Worm (Caenorhabditis elegans) whole organism, young adult: ENCODE data around the gene gst-6.
A peak's percentile ranks its signal among the peaks of the same experiment; 100 is the strongest.

Experiments used
- B0261.1 ChIP-seq: sonication (generic microtip); optimal IDR thresholded peaks from 2 replicates; lab custom pipeline; 2016; ENCODE audit warnings: mild to moderate bottlenecking, missing genetic modification characterization, moderate library complexity, missing compliant biosample characterization
- C06A6.2 ChIP-seq: fragments of 200-800 bp; sonication (Bioruptor generic); conservative IDR thresholded peaks from 2 replicates; pipeline ENCODE4 v1.3.6; 2022; ENCODE audit warnings: missing genetic modification characterization, missing compliant biosample characterization
- F10E7.11 ChIP-seq: sonication (generic microtip); optimal IDR thresholded peaks from 2 replicates; lab custom pipeline; 2017; ENCODE audit warnings: mild to moderate bottlenecking, missing genetic modification characterization, moderate library complexity, missing compliant biosample characterization
- F22D6.2 ChIP-seq: sonication (generic microtip); optimal IDR thresholded peaks from 2 replicates; lab custom pipeline; 2016; ENCODE audit warnings: mild to moderate bottlenecking, missing genetic modification characterization, missing compliant biosample characterization
- F33H1.4 ChIP-seq: fragments of 200-800 bp; sonication (Bioruptor generic); IDR thresholded peaks from 2 replicates; pipeline ENCODE4 v1.3.6; 2022; ENCODE audit warnings: missing genetic modification reagents, missing genetic modification characterization, missing compliant biosample characterization
- F37B4.10 ChIP-seq: fragments of 200-800 bp; sonication (Bioruptor generic); IDR thresholded peaks from 2 replicates; pipeline ENCODE4 v1.3.6; 2022; ENCODE audit warnings: missing genetic modification characterization, missing compliant biosample characterization
- F39B2.1 ChIP-seq: fragments of 200-800 bp; sonication (Bioruptor generic); IDR thresholded peaks from 2 replicates; pipeline ENCODE4 v1.3.6; 2022; ENCODE audit warnings: missing genetic modification reagents, missing genetic modification characterization, missing compliant biosample characterization
- K11D2.4 ChIP-seq: fragments of 200-800 bp; sonication (Bioruptor generic); IDR thresholded peaks from 2 replicates; pipeline ENCODE4 v1.3.6; 2022; ENCODE audit warnings: missing genetic modification reagents, missing genetic modification characterization, missing compliant biosample characterization
- T26A5.8 ChIP-seq: sonication (generic microtip); optimal IDR thresholded peaks from 2 replicates; lab custom pipeline; 2016; ENCODE audit warnings: missing genetic modification characterization, missing compliant biosample characterization
- Y53F4B.3 ChIP-seq: fragments of 200-800 bp; sonication (Bioruptor generic); IDR thresholded peaks from 2 replicates; pipeline ENCODE4 v1.3.6; 2022; ENCODE audit warnings: missing genetic modification reagents, missing genetic modification characterization, missing compliant biosample characterization
- Y56A3A.18 ChIP-seq: fragments of 200-800 bp; sonication (Bioruptor generic); IDR thresholded peaks from 2 replicates; pipeline ENCODE4 v1.3.6; 2022; ENCODE audit warnings: missing genetic modification reagents, missing genetic modification characterization, missing compliant biosample characterization
- athp-1 ChIP-seq: sonication (generic microtip); optimal IDR thresholded peaks from 2 replicates; lab custom pipeline; 2017; ENCODE audit warnings: mild to moderate bottlenecking, missing genetic modification characterization, missing compliant biosample characterization
- attf-6 ChIP-seq: fragments of 200-800 bp; sonication (Bioruptor generic); IDR thresholded peaks from 2 replicates; pipeline ENCODE4 v1.3.6; 2022; ENCODE audit warnings: missing genetic modification reagents, missing genetic modification characterization, missing compliant biosample characterization
- bed-1 ChIP-seq: fragments of 200-800 bp; sonication (Bioruptor generic); IDR thresholded peaks from 2 replicates; pipeline ENCODE4 v1.3.6; 2022; ENCODE audit warnings: missing genetic modification reagents, missing genetic modification characterization, missing compliant biosample characterization
- cebp-2 ChIP-seq: fragments of 200-800 bp; sonication (Bioruptor generic); IDR thresholded peaks from 2 replicates; pipeline ENCODE4 v1.3.6; 2022; ENCODE audit warnings: missing genetic modification characterization, missing compliant biosample characterization
- ceh-58 ChIP-seq: fragments of 200-800 bp; sonication (Bioruptor generic); IDR thresholded peaks from 2 replicates; pipeline ENCODE4 v1.3.6; 2022; ENCODE audit warnings: missing genetic modification characterization, missing compliant biosample characterization
- ceh-91 ChIP-seq: fragments of 200-800 bp; sonication (Bioruptor generic); IDR thresholded peaks from 2 replicates; pipeline ENCODE4 v1.3.6; 2022; ENCODE audit warnings: missing genetic modification reagents, missing genetic modification characterization, missing compliant biosample characterization
- die-1 ChIP-seq: sonication (generic microtip); optimal IDR thresholded peaks from 2 replicates; lab custom pipeline; 2016; ENCODE audit warnings: missing genotype, mild to moderate bottlenecking, missing genetic modification characterization, missing compliant biosample characterization
- dox-1 ChIP-seq: fragments of 200-800 bp; sonication (Bioruptor generic); IDR thresholded peaks from 2 replicates; pipeline ENCODE4 v1.3.6; 2022; ENCODE audit warnings: missing genetic modification reagents, missing genetic modification characterization, missing compliant biosample characterization
- efl-1 ChIP-seq: fragments of 150-350 bp; optimal IDR thresholded peaks from 2 replicates; lab custom pipeline; 2014; ENCODE audit warnings: missing biosample characterization, missing genetic modification reagents, missing genetic modification characterization
- egl-18 ChIP-seq: fragments of 200-800 bp; sonication (Bioruptor generic); IDR thresholded peaks from 2 replicates; pipeline ENCODE4 v1.3.6; 2022; ENCODE audit warnings: missing genetic modification reagents, missing genetic modification characterization, missing compliant biosample characterization
- egl-44 ChIP-seq: fragments of 200-800 bp; sonication (Bioruptor generic); IDR thresholded peaks from 2 replicates; pipeline ENCODE4 v1.3.6; 2022; ENCODE audit warnings: missing genetic modification reagents, missing genetic modification characterization, missing compliant biosample characterization
- egrh-3 ChIP-seq: fragments of 200-800 bp; sonication (Bioruptor generic); IDR thresholded peaks from 2 replicates; pipeline ENCODE4 v1.3.6; 2022; ENCODE audit warnings: missing genetic modification reagents, missing genetic modification characterization, missing compliant biosample characterization
- ekl-4 ChIP-seq: fragments of 200-800 bp; sonication (Bioruptor generic); IDR thresholded peaks from 2 replicates; pipeline ENCODE4 v1.3.6; 2022; ENCODE audit warnings: missing genetic modification reagents, missing genetic modification characterization, missing compliant biosample characterization
- ets-4 ChIP-seq: fragments of 200-800 bp; sonication (Bioruptor generic); optimal IDR thresholded peaks from 2 replicates; lab custom pipeline; 2018; ENCODE audit warnings: mild to moderate bottlenecking, missing genetic modification characterization, missing compliant biosample characterization
- him-1 ChIP-seq: sonication (generic microtip); optimal IDR thresholded peaks from 2 replicates; lab custom pipeline; 2016; ENCODE audit warnings: missing genotype, missing genetic modification reagents, missing genetic modification characterization, missing compliant biosample characterization
- hlh-26 ChIP-seq: fragments of 200-800 bp; sonication (Bioruptor generic); conservative IDR thresholded peaks from 2 replicates; pipeline ENCODE4 v1.3.6; 2022; ENCODE audit warnings: missing genetic modification reagents, missing genetic modification characterization, missing compliant biosample characterization
- hmg-1.2 ChIP-seq: fragments of 200-800 bp; sonication (Bioruptor generic); IDR thresholded peaks from 2 replicates; pipeline ENCODE4 v1.3.6; 2022; ENCODE audit warnings: missing genetic modification reagents, missing genetic modification characterization, missing compliant biosample characterization
- hsf-1 ChIP-seq: fragments of 200-800 bp; sonication (Bioruptor generic); IDR thresholded peaks from 2 replicates; pipeline ENCODE4 v1.3.6; 2022; ENCODE audit warnings: missing genetic modification reagents, missing genetic modification characterization, missing compliant biosample characterization
- lin-26 ChIP-seq: fragments of 200-800 bp; sonication (Bioruptor generic); IDR thresholded peaks from 2 replicates; pipeline ENCODE4 v1.3.6; 2022; ENCODE audit warnings: missing genetic modification reagents, missing genetic modification characterization, missing compliant biosample characterization
- madf-10 ChIP-seq: sonication (generic microtip); optimal IDR thresholded peaks from 2 replicates; lab custom pipeline; 2016; ENCODE audit warnings: mild to moderate bottlenecking, missing genetic modification characterization, missing compliant biosample characterization
- nfya-2 ChIP-seq: fragments of 200-800 bp; sonication (Bioruptor generic); IDR thresholded peaks from 2 replicates; pipeline ENCODE4 v1.3.6; 2022; ENCODE audit warnings: missing genetic modification reagents, missing genetic modification characterization, missing compliant biosample characterization
- pha-4 ChIP-seq: fragments of 150-350 bp; sonication (generic microtip); optimal IDR thresholded peaks from 2 replicates; lab custom pipeline; 2014; ENCODE audit warnings: missing biosample characterization, missing genetic modification reagents, missing genetic modification characterization
- repo-1 ChIP-seq: sonication (generic microtip); optimal IDR thresholded peaks from 2 replicates; lab custom pipeline; 2017; ENCODE audit warnings: mild to moderate bottlenecking, missing genetic modification characterization, missing compliant biosample characterization
- rpc-1 ChIP-seq, 2 experiments: fragments of 150-350 bp in 1 of 2; sonication (generic microtip) in 1 of 2; optimal IDR thresholded peaks; 2 replicates each; lab custom pipeline; 2014 to 2018; ENCODE audit warnings: missing biosample characterization in 1 of 2, missing genetic modification characterization in 1 of 2, missing genetic modification reagents in 1 of 2, missing genotype in 1 of 2
- snpc-1.3 ChIP-seq: sonication (generic microtip); optimal IDR thresholded peaks from 2 replicates; lab custom pipeline; 2017; ENCODE audit warnings: missing genetic modification characterization, mild to moderate bottlenecking, missing compliant biosample characterization, antibody characterized with exemption, moderate library complexity, missing genotype, missing genetic modification reagents; ENCODE audit not compliant: insufficient read depth
- tbx-9 ChIP-seq: sonication (generic microtip); optimal IDR thresholded peaks from 2 replicates; lab custom pipeline; 2016; ENCODE audit warnings: borderline replicate concordance, missing genetic modification characterization, inconsistent platforms, missing compliant biosample characterization
- zfh-2 ChIP-seq: fragments of 200-800 bp; sonication (Bioruptor generic); conservative IDR thresholded peaks from 2 replicates; pipeline ENCODE4 v1.3.6; 2022; ENCODE audit warnings: missing genetic modification reagents, missing genetic modification characterization, missing compliant biosample characterization
- ztf-26 ChIP-seq: sonication (generic microtip); optimal IDR thresholded peaks from 2 replicates; lab custom pipeline; 2017; ENCODE audit warnings: missing genetic modification characterization, missing compliant biosample characterization
- ztf-3 ChIP-seq: fragments of 200-800 bp; sonication (Bioruptor generic); optimal IDR thresholded peaks from 2 replicates; lab custom pipeline; 2018; ENCODE audit warnings: mild to moderate bottlenecking, missing genetic modification characterization, missing compliant biosample characterization
- ztf-6 ChIP-seq: fragments of 200-800 bp; sonication (Bioruptor generic); IDR thresholded peaks from 2 replicates; pipeline ENCODE4 v1.3.6; 2022; ENCODE audit warnings: missing genetic modification reagents, missing genetic modification characterization, missing compliant biosample characterization

gst-6 gene

ce11 chrII:4866045-4866444, 13.6 kb upstream of the gst-6 start:
- TF ChIP-seq F10E7.11 (tag; lab: Kevin White, UChicago) (no peak), ztf-3 (no peak), rpc-1 (optimal IDR thresholded peaks at IDR 0.05; lab: Kevin White, UChicago) (no peak), rpc-1 (tag; optimal IDR thresholded peaks at IDR 0.05; lab: Kevin White, UChicago) (no peak)

- TF ChIP-seq zfh-2 (GFP tag; lab: Robert Waterston, UW) (peak; percentile 77), egrh-3 (peak; percentile 91), egl-44 (GFP tag; lab: Robert Waterston, UW) (0 out of 2 replicates have a peak, but pooled peaks have one; percentile 7), ceh-58 (0 out of 2 replicates have a peak, but pooled peaks have one; percentile 11), dox-1 (GFP tag; lab: Robert Waterston, UW) (0 out of 2 replicates have a peak, but pooled peaks have one; percentile 33)
- TF ChIP-seq, all 124 proteins: peak for 5; not testable (repeated sequence) for 119
Measured at ce11 chrII:4866819-4867218, 12.9 kb upstream of the gst-6 start.

DNA sequence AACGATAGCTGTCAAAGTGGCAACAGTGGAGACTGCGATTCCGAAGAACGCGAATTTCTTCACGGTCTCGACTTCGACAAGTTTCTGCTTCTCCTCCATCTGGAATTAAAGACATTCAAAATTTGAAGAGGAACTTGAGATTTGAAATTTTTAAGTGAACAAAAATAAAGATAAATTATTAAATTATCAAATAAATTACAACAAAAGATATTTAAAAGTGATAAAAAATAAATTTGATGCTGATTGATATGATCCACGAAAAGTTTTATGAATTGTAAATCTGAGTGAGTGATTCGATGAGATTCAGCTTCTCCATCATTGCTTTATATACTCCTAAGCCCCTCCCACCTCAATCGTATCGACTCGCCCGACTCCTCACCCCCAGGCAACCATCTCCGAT, 12.2 kb upstream of the gst-6 start, which contains the start of gene col-17:
TSS of gene col-17 (minus strand) at position 101 of the 400 bp plus-strand sequence.
- TF ChIP-seq hmg-1.2 (GFP tag; lab: Robert Waterston, UW), result no peak
- TF ChIP-seq egl-44 (GFP tag; lab: Robert Waterston, UW), result no peak
- TF ChIP-seq efl-1 (GFP tag; lab: Kevin White, UChicago), result no peak
- TF ChIP-seq ets-4 (GFP tag; lab: Kevin White, UChicago), result no peak
- no peak for TF ChIP-seq athp-1 (tag; lab: Kevin White, UChicago)
- TF ChIP-seq bed-1 (GFP tag; lab: Robert Waterston, UW), result no peak
- no peak for TF ChIP-seq Y53F4B.3 (GFP tag; lab: Robert Waterston, UW)
- no peak for TF ChIP-seq ekl-4 (GFP tag; lab: Robert Waterston, UW)
- TF ChIP-seq T26A5.8 (tag; lab: Kevin White, UChicago), result no peak
- no peak for TF ChIP-seq pha-4
- no peak for TF ChIP-seq K11D2.4
- no peak for TF ChIP-seq ztf-6
- TF ChIP-seq snpc-1.3, result no peak
- no peak for TF ChIP-seq nfya-2 (GFP tag; lab: Robert Waterston, UW)
- no peak for TF ChIP-seq attf-6 (GFP tag; lab: Robert Waterston, UW)
- TF ChIP-seq madf-10 (tag; lab: Kevin White, UChicago), result no peak
- no peak for TF ChIP-seq lin-26 (GFP tag; lab: Robert Waterston, UW)
- no peak for TF ChIP-seq die-1

DNA sequence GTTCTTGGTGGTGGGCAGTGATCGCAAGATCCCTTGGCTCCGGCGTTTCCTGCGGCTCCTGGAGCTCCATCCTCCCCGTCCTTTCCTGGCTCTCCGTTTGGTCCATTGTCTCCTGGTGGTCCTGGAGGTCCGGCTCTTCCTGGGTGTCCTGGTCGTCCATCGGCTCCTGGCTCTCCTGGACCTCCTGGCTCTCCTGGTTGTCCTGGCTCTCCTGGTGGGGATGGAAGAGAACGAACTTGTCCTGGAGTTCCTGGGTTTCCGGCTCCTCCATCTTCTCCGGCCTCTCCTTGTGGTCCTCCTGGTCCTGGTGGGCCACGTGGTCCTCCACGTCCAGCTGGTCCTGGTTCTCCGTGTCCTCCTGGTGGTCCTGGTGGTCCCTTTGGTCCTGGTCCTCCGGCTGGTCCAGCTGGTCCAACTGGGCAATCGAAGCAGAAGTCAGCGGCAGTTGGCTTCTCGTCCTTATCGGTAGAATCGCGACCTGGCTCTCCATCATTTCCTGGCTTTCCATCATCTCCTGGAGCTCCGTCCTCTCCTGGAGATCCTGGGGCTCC, 9.8 kb upstream of the gst-6 start:
- TF ChIP-seq egrh-3 (peak; percentile 89), lin-26 (GFP tag; lab: Robert Waterston, UW) (0 out of 2 replicates have a peak, but pooled peaks have one; percentile 32), ztf-26 (tag; lab: Kevin White, UChicago) (peak; percentile 1), K11D2.4 (0 out of 2 replicates have a peak, but pooled peaks have one; percentile 46), efl-1 (GFP tag; lab: Kevin White, UChicago) (no peak), zfh-2 (GFP tag; lab: Robert Waterston, UW) (peak; percentile 93), rpc-1 (optimal IDR thresholded peaks at IDR 0.05; lab: Kevin White, UChicago) (no peak), rpc-1 (tag; optimal IDR thresholded peaks at IDR 0.05; lab: Kevin White, UChicago) (no peak), F37B4.10 (GFP tag; lab: Robert Waterston, UW) (no peak), F33H1.4 (GFP tag; lab: Robert Waterston, UW) (no peak), hlh-26 (0 out of 2 replicates have a peak, but pooled peaks have one; percentile 11)

ce11 chrII:4870691-4871090, 9.0 kb upstream of the gst-6 start, which contains the start of gene col-20:
Gene col-20, minus strand, starts transcription at chrII:4870791.
- TF ChIP-seq cebp-2 (GFP tag; lab: Robert Waterston, UW) (no peak), ztf-3 (no peak), dox-1 (GFP tag; lab: Robert Waterston, UW) (no peak), egl-18 (no peak), ceh-91 (GFP tag; lab: Robert Waterston, UW) (no peak), B0261.1 (no peak), zfh-2 (GFP tag; lab: Robert Waterston, UW) (no peak), him-1 (no peak), ekl-4 (GFP tag; lab: Robert Waterston, UW) (no peak), pha-4 (no peak), C06A6.2 (GFP tag; lab: Robert Waterston, UW) (no peak), Y56A3A.18 (no peak), repo-1 (tag; lab: Kevin White, UChicago) (no peak), hsf-1 (GFP tag; lab: Robert Waterston, UW) (no peak), F39B2.1 (GFP tag; lab: Robert Waterston, UW) (no peak), F33H1.4 (GFP tag; lab: Robert Waterston, UW) (no peak), tbx-9 (tag; lab: Kevin White, UChicago) (no peak), F22D6.2 (tag; lab: Kevin White, UChicago) (no peak)
